Fruit fly (Drosophila melanogaster): ENCODE measurements around the gene mira.

mira gene

DNA sequence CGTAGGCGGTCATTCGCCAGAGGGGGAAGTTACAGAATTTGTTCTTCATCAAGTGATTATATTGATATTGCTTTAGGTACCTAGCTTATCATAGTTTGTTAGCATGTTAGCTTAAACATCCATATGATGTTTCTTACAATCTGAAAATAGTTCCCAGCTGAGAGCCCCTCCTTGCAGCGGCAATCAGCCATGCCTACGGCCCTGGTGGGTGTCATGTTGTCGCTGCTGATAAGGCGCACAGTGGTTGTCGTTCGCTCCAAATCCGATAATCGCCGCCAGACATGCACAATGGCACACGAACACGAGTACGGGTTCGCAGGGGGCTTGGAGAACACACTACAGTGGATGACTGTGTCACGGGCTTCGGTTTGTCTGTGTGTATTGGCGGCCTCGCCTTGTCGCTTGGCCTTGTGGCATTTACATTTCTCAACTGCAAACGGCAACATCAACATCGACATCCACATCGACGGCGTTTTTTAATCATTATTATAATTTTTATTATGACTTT is 28.9 kb downstream of the mira start (continued):
- TF ChIP-seq CG8924 (tag; optimal IDR thresholded peaks at IDR 0.05): peak; percentile 70
- TF ChIP-seq dm (GFP tag; optimal IDR thresholded peaks at IDR 0.05): peak; percentile 44
- TF ChIP-seq aop (GFP tag; IDR thresholded peaks at IDR 0.05): no peak
- peak; percentile 55 for TF ChIP-seq CG5245 (GFP tag; optimal IDR thresholded peaks at IDR 0.05)
- peak; percentile 41 for TF ChIP-seq zen (tag; optimal IDR thresholded peaks at IDR 0.05)
- no peak for TF ChIP-seq crol (GFP tag; IDR thresholded peaks at IDR 0.05)
- TF ChIP-seq CG10147 (GFP tag; optimal IDR thresholded peaks at IDR 0.05): peak; percentile 41
- peak; percentile 80 for TF ChIP-seq BtbVII (GFP tag; optimal IDR thresholded peaks at IDR 0.05)
- no peak for TF ChIP-seq hb (GFP tag; IDR thresholded peaks at IDR 0.05; ENCODE audit: partially characterized antibody)
- TF ChIP-seq Jarid2 (GFP tag; optimal IDR thresholded peaks at IDR 0.05): no peak
- TF ChIP-seq CG15696 (tag; optimal IDR thresholded peaks at IDR 0.05): peak; percentile 33
- peak; percentile 71 to 89 for TF ChIP-seq dpn (GFP tag; optimal IDR thresholded peaks at IDR 0.05)
- TF ChIP-seq MTF-1 (GFP tag; optimal IDR thresholded peaks at IDR 0.05; ENCODE audit: borderline replicate concordance): peak; percentile 38
- TF ChIP-seq CG13123 (GFP tag; optimal IDR thresholded peaks at IDR 0.05): peak; percentile 70
- peak; percentile 43; the same call in 1 of the 2 replicates for TF ChIP-seq CG1024 (GFP tag; IDR thresholded peaks at IDR 0.05)
- TF ChIP-seq bcd (GFP tag; optimal IDR thresholded peaks at IDR 0.05): peak; percentile 81
- TF ChIP-seq zfh1 (GFP tag; IDR thresholded peaks at IDR 0.05): peak; percentile 81
- TF ChIP-seq CG18764 (GFP tag; optimal IDR thresholded peaks at IDR 0.05): peak; percentile 28
- peak; percentile 61 for TF ChIP-seq Atf3 (GFP tag; optimal IDR thresholded peaks at IDR 0.05)
- peak; percentile 49 for TF ChIP-seq nmo (GFP tag; optimal IDR thresholded peaks at IDR 0.05)
- peak; percentile 81 for TF ChIP-seq Hsf (GFP tag; optimal IDR thresholded peaks at IDR 0.05)
- no peak for TF ChIP-seq CG10565 (GFP tag; optimal IDR thresholded peaks at IDR 0.05)
- peak; percentile 82 for TF ChIP-seq pho (GFP tag; optimal IDR thresholded peaks at IDR 0.05)
- peak; percentile 50 for TF ChIP-seq Asciz (GFP tag; optimal IDR thresholded peaks at IDR 0.05)
- TF ChIP-seq CG1529 (GFP tag; optimal IDR thresholded peaks at IDR 0.05): peak; percentile 50
- TF ChIP-seq twi (tag; optimal IDR thresholded peaks at IDR 0.05): peak; percentile 20
- TF ChIP-seq bowl (GFP tag; IDR thresholded peaks at IDR 0.05): peak; percentile 47; the same call in 1 of the 2 replicates
- TF ChIP-seq Chrac-16 (GFP tag; optimal IDR thresholded peaks at IDR 0.05): peak; percentile 75
- TF ChIP-seq Bgb (GFP tag; IDR thresholded peaks at IDR 0.05; ENCODE audit: partially characterized antibody): no peak
- TF ChIP-seq ci (GFP tag; IDR thresholded peaks at IDR 0.05): peak; percentile 90
- peak; percentile 67 for TF ChIP-seq CG18011 (GFP tag; optimal IDR thresholded peaks at IDR 0.05)
- TF ChIP-seq Dip2 (GFP tag; IDR thresholded peaks at IDR 0.05): no peak
- peak; percentile 81 for TF ChIP-seq PHDP (tag; optimal IDR thresholded peaks at IDR 0.05)
- TF ChIP-seq chn (GFP tag; optimal IDR thresholded peaks at IDR 0.05): peak; percentile 67
- peak; percentile 67 for TF ChIP-seq Blimp-1 (GFP tag; optimal IDR thresholded peaks at IDR 0.05)
- peak; percentile 71 for TF ChIP-seq tx (GFP tag; optimal IDR thresholded peaks at IDR 0.05)
- peak; percentile 44; the same call in 1 of the 2 replicates for TF ChIP-seq wor (GFP tag; IDR thresholded peaks at IDR 0.05)
- peak; percentile 48 for TF ChIP-seq da (GFP tag; optimal IDR thresholded peaks at IDR 0.05)
- TF ChIP-seq scrt (GFP tag; optimal IDR thresholded peaks at IDR 0.05): peak; percentile 56
- TF ChIP-seq ara (GFP tag; IDR thresholded peaks at IDR 0.05): peak; percentile 72
- peak; percentile 59 for TF ChIP-seq Mes4 (GFP tag; optimal IDR thresholded peaks at IDR 0.05)
- no peak for TF ChIP-seq eve (GFP tag; optimal IDR thresholded peaks at IDR 0.05)
- TF ChIP-seq Sry-β (GFP tag; optimal IDR thresholded peaks at IDR 0.05): no peak
- peak; percentile 62 for TF ChIP-seq CG4424 (GFP tag; optimal IDR thresholded peaks at IDR 0.05)
- peak; percentile 11; the same call in 1 of the 4 replicates for TF ChIP-seq Dll (GFP tag; IDR thresholded peaks at IDR 0.05; ENCODE audit: partially characterized antibody)
- TF ChIP-seq en (GFP tag; optimal IDR thresholded peaks at IDR 0.05): no peak
- TF ChIP-seq fd96Cb (tag; optimal IDR thresholded peaks at IDR 0.05): peak; percentile 49
- peak; percentile 61 for TF ChIP-seq tio (GFP tag; optimal IDR thresholded peaks at IDR 0.05)
- TF ChIP-seq cwo (GFP tag; optimal IDR thresholded peaks at IDR 0.05): peak; percentile 85
- peak; percentile 75 for TF ChIP-seq dmrt99B (tag; optimal IDR thresholded peaks at IDR 0.05)
